In genomic region chr3L:964022-964421, dm6 we compare ENCODE assay signal across 3 fruit fly cellular contexts.
TF ChIP-seq lines count a peak whose summit lies in the region.

No protein-coding gene starts in this region.

- TF ChIP-seq CTCF in whole organism, embryonic (GFP tag; optimal IDR thresholded peaks at IDR 0.05; lab: Kevin White, UChicago), result no peak

TF ChIP-seq in whole organism, embryonic, 481 proteins besides CTCF, POLR2A, EP300 and RAD21:
- peak; percentile 58 for TF ChIP-seq CG18599 (GFP tag; optimal IDR thresholded peaks at IDR 0.05; lab: Kevin White, UChicago)
- no peak for TF ChIP-seq CkIIα-i1 (GFP tag; IDR thresholded peaks at IDR 0.05; lab: Robert Waterston, UW)
- TF ChIP-seq p53 (GFP tag; optimal IDR thresholded peaks at IDR 0.05; lab: Kevin White, UChicago), result no peak
- TF ChIP-seq dm (GFP tag; optimal IDR thresholded peaks at IDR 0.05; lab: Kevin White, UChicago), result no peak
- no peak for TF ChIP-seq CG30020 (tag; optimal IDR thresholded peaks at IDR 0.05; lab: Kevin White, UChicago)
- TF ChIP-seq CG7556 (GFP tag; optimal IDR thresholded peaks at IDR 0.05; lab: Kevin White, UChicago), result no peak
- peak; percentile 31; the same call in 1 of the 3 replicates for TF ChIP-seq row (GFP tag; IDR thresholded peaks at IDR 0.05; lab: Robert Waterston, UW)
- no peak for TF ChIP-seq ATbp (GFP tag; optimal IDR thresholded peaks at IDR 0.05; lab: Kevin White, UChicago)
- peak; percentile 33; the same call in 1 of the 2 replicates for TF ChIP-seq slbo (GFP tag; IDR thresholded peaks at IDR 0.05; lab: Robert Waterston, UW)
- TF ChIP-seq lab (GFP tag; optimal IDR thresholded peaks at IDR 0.05; lab: Kevin White, UChicago), result peak; percentile 1
- peak; percentile 23 for TF ChIP-seq CG2120 (GFP tag; optimal IDR thresholded peaks at IDR 0.05; lab: Kevin White, UChicago)
- TF ChIP-seq mirr (GFP tag; optimal IDR thresholded peaks at IDR 0.05; lab: Kevin White, UChicago), result no peak
- TF ChIP-seq grau (tag; optimal IDR thresholded peaks at IDR 0.05; lab: Kevin White, UChicago), result no peak
- TF ChIP-seq Deaf1 (tag; optimal IDR thresholded peaks at IDR 0.05; lab: Kevin White, UChicago), result no peak

TF ChIP-seq in whole organism, prepupa, 60 proteins besides CTCF, POLR2A, EP300 and RAD21 (continues in another document):
- peak; percentile 34 for TF ChIP-seq Hr4 (GFP tag; optimal IDR thresholded peaks at IDR 0.05; lab: Kevin White, UChicago)
- peak; percentile 18 for TF ChIP-seq CG10669 (GFP tag; optimal IDR thresholded peaks at IDR 0.05; lab: Kevin White, UChicago)
- peak; percentile 2 for TF ChIP-seq esn (GFP tag; optimal IDR thresholded peaks at IDR 0.05; lab: Kevin White, UChicago)
- no peak for TF ChIP-seq Hr38 (GFP tag; optimal IDR thresholded peaks at IDR 0.05; lab: Kevin White, UChicago)
- TF ChIP-seq Eip93F (GFP tag; optimal IDR thresholded peaks at IDR 0.05; lab: Kevin White, UChicago), result no peak
- no peak for TF ChIP-seq net (GFP tag; optimal IDR thresholded peaks at IDR 0.05; lab: Kevin White, UChicago)
- TF ChIP-seq CG6808 (GFP tag; optimal IDR thresholded peaks at IDR 0.05; lab: Kevin White, UChicago), result peak; percentile 21
- no peak for TF ChIP-seq CG11762 (GFP tag; optimal IDR thresholded peaks at IDR 0.05; lab: Kevin White, UChicago; ENCODE audit: insufficient read depth)
- TF ChIP-seq CG8119 (GFP tag; IDR thresholded peaks at IDR 0.05; lab: Robert Waterston, UW), result peak; percentile 28; the same call in 1 of the 3 replicates
- TF ChIP-seq lz (GFP tag; optimal IDR thresholded peaks at IDR 0.05; lab: Kevin White, UChicago), result no peak
- TF ChIP-seq CG3032 (tag; optimal IDR thresholded peaks at IDR 0.05; lab: Kevin White, UChicago), result peak; percentile 46
- peak; percentile 62 for TF ChIP-seq Eip78C (GFP tag; lab: Kevin White, UChicago)
- no peak for TF ChIP-seq CG6276 (GFP tag; optimal IDR thresholded peaks at IDR 0.05; lab: Kevin White, UChicago)
- TF ChIP-seq fd59A (GFP tag; optimal IDR thresholded peaks at IDR 0.05; lab: Kevin White, UChicago), result no peak
- no peak for TF ChIP-seq topi (GFP tag; optimal IDR thresholded peaks at IDR 0.05; lab: Kevin White, UChicago)
- TF ChIP-seq CG11294 (GFP tag; IDR thresholded peaks at IDR 0.05; lab: Robert Waterston, UW), result no peak
- peak; percentile 9 for TF ChIP-seq dac (GFP tag; optimal IDR thresholded peaks at IDR 0.05; lab: Kevin White, UChicago)
- TF ChIP-seq CG31627 (GFP tag; optimal IDR thresholded peaks at IDR 0.05; lab: Kevin White, UChicago), result no peak
- no peak for TF ChIP-seq Lpt (GFP tag; optimal IDR thresholded peaks at IDR 0.05; lab: Kevin White, UChicago)
- TF ChIP-seq Sox102F (GFP tag; optimal IDR thresholded peaks at IDR 0.05; lab: Kevin White, UChicago), result no peak
- peak in 1 of 2 experiments; percentile 4 for TF ChIP-seq ss (GFP tag; optimal IDR thresholded peaks at IDR 0.05; lab: Kevin White, UChicago)
- no peak for TF ChIP-seq cyc (GFP tag; optimal IDR thresholded peaks at IDR 0.05; lab: Kevin White, UChicago)
- TF ChIP-seq OdsH (GFP tag; optimal IDR thresholded peaks at IDR 0.05; lab: Kevin White, UChicago), result peak; percentile 21
- peak; percentile 41 for TF ChIP-seq CG1621 (tag; optimal IDR thresholded peaks at IDR 0.05; lab: Kevin White, UChicago)
- TF ChIP-seq CG15336 (GFP tag; IDR thresholded peaks at IDR 0.05; lab: Robert Waterston, UW), result peak; percentile 39; the same call in 1 of the 2 replicates
- TF ChIP-seq Eip75B (GFP tag; optimal IDR thresholded peaks at IDR 0.05; lab: Kevin White, UChicago), result peak; percentile 27
- no peak for TF ChIP-seq vri (GFP tag; optimal IDR thresholded peaks at IDR 0.05; lab: Kevin White, UChicago)
- no peak for TF ChIP-seq fd85E (GFP tag; optimal IDR thresholded peaks at IDR 0.05; lab: Kevin White, UChicago)
- peak; percentile 39 for TF ChIP-seq Ets96B (tag; optimal IDR thresholded peaks at IDR 0.05; lab: Kevin White, UChicago)
- no peak for TF ChIP-seq Gug (GFP tag; IDR thresholded peaks at IDR 0.05; lab: Robert Waterston, UW)
- peak; percentile 50 for TF ChIP-seq CG3919 (GFP tag; optimal IDR thresholded peaks at IDR 0.05; lab: Kevin White, UChicago)
- no peak for TF ChIP-seq fkh (GFP tag; optimal IDR thresholded peaks at IDR 0.05; lab: Kevin White, UChicago)
- TF ChIP-seq CG7368 (GFP tag; optimal IDR thresholded peaks at IDR 0.05; lab: Kevin White, UChicago), result peak; percentile 8
- TF ChIP-seq CG6163 (GFP tag; IDR thresholded peaks at IDR 0.05; lab: Robert Waterston, UW), result peak; percentile 48; the same call in 2 of the 3 replicates
- TF ChIP-seq Blimp-1 (GFP tag; optimal IDR thresholded peaks at IDR 0.05; lab: Kevin White, UChicago), result no peak
- TF ChIP-seq CG34406 (GFP tag; optimal IDR thresholded peaks at IDR 0.05; lab: Kevin White, UChicago), result no peak
- TF ChIP-seq spab (GFP tag; optimal IDR thresholded peaks at IDR 0.05; lab: Kevin White, UChicago), result peak; percentile 25
- TF ChIP-seq salr (GFP tag; optimal IDR thresholded peaks at IDR 0.05; lab: Kevin White, UChicago), result no peak
- no peak for TF ChIP-seq CG6854 (GFP tag; optimal IDR thresholded peaks at IDR 0.05; lab: Kevin White, UChicago)
- TF ChIP-seq CG16779 (tag; optimal IDR thresholded peaks at IDR 0.05; lab: Kevin White, UChicago), result no peak

TF ChIP-seq in whole organism, pupa, 21 proteins besides CTCF, POLR2A, EP300 and RAD21:
- TF ChIP-seq CG10348 (GFP tag; IDR thresholded peaks at IDR 0.05; lab: Robert Waterston, UW) (no peak), CG4496 (GFP tag; IDR thresholded peaks at IDR 0.05; lab: Robert Waterston, UW) (peak; percentile 67), Snoo (tag; optimal IDR thresholded peaks at IDR 0.05; lab: Kevin White, UChicago) (no peak), CG9948 (tag; optimal IDR thresholded peaks at IDR 0.05; lab: Kevin White, UChicago) (peak; percentile 25), CG12605 (GFP tag; IDR thresholded peaks at IDR 0.05; lab: Robert Waterston, UW) (no peak), CG8301 (tag; optimal IDR thresholded peaks at IDR 0.05; lab: Kevin White, UChicago) (peak; percentile 36), CG15710 (tag; optimal IDR thresholded peaks at IDR 0.05; lab: Kevin White, UChicago) (peak; percentile 45), CG13204 (GFP tag; optimal IDR thresholded peaks at IDR 0.05; lab: Kevin White, UChicago) (no peak), rn (GFP tag; IDR thresholded peaks at IDR 0.05; lab: Robert Waterston, UW) (no peak), CG8159 (tag; optimal IDR thresholded peaks at IDR 0.05; lab: Kevin White, UChicago) (peak; percentile 44), EcR (GFP tag; optimal IDR thresholded peaks at IDR 0.05; lab: Kevin White, UChicago) (no peak), CG17806 (tag; optimal IDR thresholded peaks at IDR 0.05; lab: Kevin White, UChicago) (peak; percentile 39), gl (tag; optimal IDR thresholded peaks at IDR 0.05; lab: Kevin White, UChicago) (no peak), Pif1B (GFP tag; optimal IDR thresholded peaks at IDR 0.05; lab: Kevin White, UChicago) (no peak), D1 (tag; optimal IDR thresholded peaks at IDR 0.05; lab: Kevin White, UChicago) (no peak), Ets98B (GFP tag; IDR thresholded peaks at IDR 0.05; lab: Robert Waterston, UW) (0 out of 2 replicates have a peak, but pooled peaks have one; percentile 28), fd96Ca (GFP tag; IDR thresholded peaks at IDR 0.05; lab: Robert Waterston, UW) (peak; percentile 56; the same call in 2 of the 3 replicates), CG14655 (GFP tag; optimal IDR thresholded peaks at IDR 0.05; lab: Kevin White, UChicago) (peak; percentile 49), Pif1A (GFP tag; optimal IDR thresholded peaks at IDR 0.05; lab: Kevin White, UChicago) (no peak), CG34367 (tag; optimal IDR thresholded peaks at IDR 0.05; lab: Kevin White, UChicago) (peak; percentile 31)
